Fruit fly (Drosophila melanogaster) whole organism, embryonic: ENCODE measurements around the gene CheB93b.

Source experiments
- Atf3 ChIP-seq: fragments of 200-800 bp; sonication (Bioruptor generic); optimal IDR thresholded peaks from 3 replicates; lab custom pipeline; 2016; ENCODE audit warnings: missing biosample characterization, missing genetic modification characterization
- BtbVII ChIP-seq: fragments of 200-800 bp; sonication (Bioruptor generic); optimal IDR thresholded peaks from 3 replicates; lab custom pipeline; 2017; ENCODE audit warnings: missing biosample characterization, mild to moderate bottlenecking, missing genetic modification characterization
- C15 ChIP-seq: fragments of 200-800 bp; sonication (Bioruptor generic); IDR thresholded peaks from 3 replicates; pipeline ENCODE4 v1.3.6; 2022; ENCODE audit warnings: missing biosample characterization, missing genetic modification characterization
- CG10366 ChIP-seq: fragments of 200-800 bp; sonication (Bioruptor generic); IDR thresholded peaks from 2 replicates; pipeline ENCODE4 v1.3.6; 2022; ENCODE audit warnings: missing biosample characterization, missing genetic modification characterization
- CG13775 ChIP-seq: fragments of 200-800 bp; sonication (Bioruptor generic); optimal IDR thresholded peaks from 3 replicates; lab custom pipeline; 2017; ENCODE audit warnings: missing biosample characterization, mild to moderate bottlenecking, missing genetic modification characterization
- CG1602 ChIP-seq: fragments of 200-800 bp; sonication (Bioruptor generic); optimal IDR thresholded peaks from 3 replicates; lab custom pipeline; 2016; ENCODE audit warnings: missing biosample characterization, missing genetic modification characterization
- CG17186 ChIP-seq: fragments of 200-800 bp; sonication (Bioruptor generic); optimal IDR thresholded peaks from 3 replicates; lab custom pipeline; 2017; ENCODE audit warnings: missing biosample characterization, missing genetic modification reagents, missing genetic modification characterization
- CG18764 ChIP-seq: fragments of 200-800 bp; sonication (Bioruptor generic); optimal IDR thresholded peaks from 3 replicates; lab custom pipeline; 2016; ENCODE audit warnings: missing biosample characterization, missing genetic modification characterization
- CG3726 ChIP-seq: fragments of 200-800 bp; sonication (Bioruptor generic); IDR thresholded peaks from 3 replicates; pipeline ENCODE4, ENCODE4 v1.3.6; 2022; ENCODE audit warnings: missing biosample characterization, missing genetic modification characterization
- CG4424 ChIP-seq: fragments of 200-800 bp; sonication (Bioruptor generic); optimal IDR thresholded peaks from 3 replicates; lab custom pipeline; 2016; ENCODE audit warnings: missing biosample characterization, missing genetic modification characterization
- CG5180 ChIP-seq: fragments of 200-800 bp; sonication (Bioruptor generic); optimal IDR thresholded peaks from 3 replicates; lab custom pipeline; 2017; ENCODE audit warnings: missing biosample characterization, missing genetic modification characterization, mild to moderate bottlenecking, moderate library complexity, missing genetic modification reagents
- CG5953 ChIP-seq: fragments of 200-800 bp; sonication (Bioruptor generic); IDR thresholded peaks from 2 replicates; pipeline ENCODE4 v1.3.6; 2022; ENCODE audit warnings: missing biosample characterization, missing genetic modification characterization
- CG6654 ChIP-seq: fragments of 200-800 bp; sonication (Bioruptor generic); optimal IDR thresholded peaks from 2 replicates; lab custom pipeline; 2017; ENCODE audit warnings: missing biosample characterization, mild to moderate bottlenecking, missing genetic modification characterization
- CG7271 ChIP-seq: fragments of 200-800 bp; sonication (Bioruptor generic); optimal IDR thresholded peaks from 2 replicates; lab custom pipeline; 2018; ENCODE audit warnings: missing biosample characterization, mild to moderate bottlenecking, missing genetic modification characterization, moderate library complexity
- CG7786 ChIP-seq: fragments of 200-800 bp; sonication (Bioruptor generic); optimal IDR thresholded peaks from 2 replicates; lab custom pipeline; 2016; ENCODE audit warnings: missing biosample characterization, missing genetic modification characterization
- CG7839 ChIP-seq: fragments of 200-800 bp; sonication (Bioruptor generic); optimal IDR thresholded peaks from 3 replicates; lab custom pipeline; 2018; ENCODE audit warnings: missing biosample characterization, mild to moderate bottlenecking, missing genetic modification characterization, moderate library complexity
- CG7987 ChIP-seq: fragments of 200-800 bp; sonication (Bioruptor generic); optimal IDR thresholded peaks from 2 replicates; lab custom pipeline; 2018; ENCODE audit warnings: missing biosample characterization, mild to moderate bottlenecking, missing genetic modification characterization, moderate library complexity
- CG9817 ChIP-seq: fragments of 200-800 bp; sonication (Bioruptor generic); optimal IDR thresholded peaks from 2 replicates; lab custom pipeline; 2018; ENCODE audit warnings: missing biosample characterization, mild to moderate bottlenecking, missing genetic modification characterization, moderate library complexity
- Chrac-16 ChIP-seq: fragments of 200-800 bp; sonication (Bioruptor generic); optimal IDR thresholded peaks from 3 replicates; lab custom pipeline; 2016; ENCODE audit warnings: missing biosample characterization, missing genetic modification characterization
- Dfd ChIP-seq, 2 experiments: fragments of >200 bp; optimal IDR thresholded peaks; 2 replicates each; lab custom pipeline; 2017; ENCODE audit warnings: missing biosample characterization in 2 of 2, missing genetic modification characterization in 2 of 2
- Dll ChIP-seq: fragments of 200-800 bp; sonication (Bioruptor generic); IDR thresholded peaks from 4 replicates; pipeline ENCODE4 v1.3.6; 2022; ENCODE audit warnings: missing biosample characterization, missing genetic modification characterization; ENCODE audit not compliant: partially characterized antibody
- Drgx ChIP-seq: fragments of 200-800 bp; sonication (Bioruptor generic); IDR thresholded peaks from 2 replicates; pipeline ENCODE4 v1.3.6; 2022; ENCODE audit warnings: missing biosample characterization, missing genetic modification characterization
- Eip74EF ChIP-seq, 2 experiments: fragments of 200-800 bp in 1 of 2; fragments of >200 bp in 1 of 2; sonication (Bioruptor generic) in 1 of 2; optimal IDR thresholded peaks; 2 replicates each; lab custom pipeline; 2017 to 2019; ENCODE audit warnings: missing biosample characterization in 2 of 2, missing genetic modification characterization in 2 of 2, mild to moderate bottlenecking in 1 of 2, moderate library complexity in 1 of 2
- Gsc ChIP-seq: fragments of 200-800 bp; sonication (Bioruptor generic); IDR thresholded peaks from 2 replicates; pipeline ENCODE4 v1.3.6; 2022; ENCODE audit warnings: missing biosample characterization, missing genetic modification characterization
- Gug ChIP-seq: fragments of 200-800 bp; sonication (Bioruptor generic); IDR thresholded peaks from 4 replicates; pipeline ENCODE4 v1.3.6; 2022; ENCODE audit warnings: missing biosample characterization, missing genetic modification characterization
- HLH3B ChIP-seq: fragments of 200-800 bp; sonication (Bioruptor generic); IDR thresholded peaks from 2 replicates; pipeline ENCODE4 v1.3.6; 2022; ENCODE audit warnings: missing biosample characterization, missing genetic modification characterization
- NfI ChIP-seq: fragments of 200-800 bp; sonication (Bioruptor generic); optimal IDR thresholded peaks from 3 replicates; lab custom pipeline; 2018; ENCODE audit warnings: missing biosample characterization, mild to moderate bottlenecking, missing genetic modification characterization, moderate library complexity
- Ptx1 ChIP-seq: fragments of 200-800 bp; sonication (Bioruptor generic); IDR thresholded peaks from 2 replicates; pipeline ENCODE4 v1.3.6; 2022; ENCODE audit warnings: missing biosample characterization, missing genetic modification characterization
- Scr ChIP-seq: fragments of 200-800 bp; sonication (Bioruptor generic); IDR thresholded peaks from 2 replicates; pipeline ENCODE4 v1.3.6; 2022; ENCODE audit warnings: missing biosample characterization, missing genetic modification characterization; ENCODE audit not compliant: partially characterized antibody
- bcd ChIP-seq: fragments of 200-800 bp; sonication (Bioruptor generic); optimal IDR thresholded peaks from 2 replicates; lab custom pipeline; 2017; ENCODE audit warnings: missing biosample characterization, mild to moderate bottlenecking, missing genetic modification characterization
- btn ChIP-seq: fragments of 200-800 bp; sonication (Bioruptor generic); optimal IDR thresholded peaks from 2 replicates; lab custom pipeline; 2016; ENCODE audit warnings: missing biosample characterization, missing genetic modification characterization
- cato ChIP-seq: fragments of 200-800 bp; sonication (Bioruptor generic); optimal IDR thresholded peaks from 2 replicates; lab custom pipeline; 2016; ENCODE audit warnings: missing biosample characterization, missing genetic modification characterization, borderline replicate concordance
- chinmo ChIP-seq: fragments of 200-800 bp; sonication (Bioruptor generic); IDR thresholded peaks from 4 replicates; pipeline ENCODE4 v1.3.6; 2022; ENCODE audit warnings: missing biosample characterization, missing genetic modification characterization; ENCODE audit not compliant: partially characterized antibody
- chn ChIP-seq: fragments of 200-800 bp; sonication (Bioruptor generic); optimal IDR thresholded peaks from 2 replicates; lab custom pipeline; 2016; ENCODE audit warnings: missing biosample characterization, missing genetic modification characterization
- dmrt99B ChIP-seq: fragments of 200-800 bp; sonication (Bioruptor generic); optimal IDR thresholded peaks from 2 replicates; lab custom pipeline; 2018; ENCODE audit warnings: missing biosample characterization, mild to moderate bottlenecking, missing genetic modification characterization, moderate library complexity
- dpn ChIP-seq, 2 experiments: fragments of 200-800 bp; sonication (Bioruptor generic); optimal IDR thresholded peaks; 3 replicates each; lab custom pipeline; 2016; ENCODE audit warnings: missing biosample characterization in 2 of 2, missing genetic modification characterization in 2 of 2
- emc ChIP-seq: fragments of 200-800 bp; sonication (Bioruptor generic); optimal IDR thresholded peaks from 2 replicates; lab custom pipeline; 2016; ENCODE audit warnings: missing biosample characterization, missing genetic modification characterization
- en ChIP-seq: fragments of 200-800 bp; sonication (Bioruptor generic); optimal IDR thresholded peaks from 2 replicates; lab custom pipeline; 2016; ENCODE audit warnings: missing biosample characterization, missing genetic modification characterization
- ftz-f1 ChIP-seq: fragments of 200-800 bp; sonication (Bioruptor generic); optimal IDR thresholded peaks from 2 replicates; lab custom pipeline; 2016; ENCODE audit warnings: missing biosample characterization, missing genetic modification characterization
- gce ChIP-seq: fragments of 200-800 bp; sonication (Bioruptor generic); IDR thresholded peaks from 3 replicates; pipeline ENCODE4 v1.3.6; 2022; ENCODE audit warnings: missing biosample characterization, missing genetic modification characterization
- h ChIP-seq: fragments of >200 bp; optimal IDR thresholded peaks from 2 replicates; lab custom pipeline; 2017
- inv ChIP-seq: fragments of 200-800 bp; sonication (Bioruptor generic); IDR thresholded peaks from 2 replicates; pipeline ENCODE4 v1.3.6; 2022; ENCODE audit warnings: missing biosample characterization, missing genetic modification characterization; ENCODE audit not compliant: partially characterized antibody
- ken ChIP-seq: fragments of 200-800 bp; sonication (Bioruptor generic); IDR thresholded peaks from 3 replicates; pipeline ENCODE4 v1.3.6; 2022; ENCODE audit warnings: missing biosample characterization, missing genetic modification characterization
- klu ChIP-seq: fragments of 200-800 bp; sonication (Bioruptor generic); IDR thresholded peaks from 2 replicates; pipeline ENCODE4 v1.3.6; 2022; ENCODE audit warnings: missing biosample characterization, missing genetic modification characterization
- mirr ChIP-seq: fragments of 200-800 bp; sonication (Bioruptor generic); optimal IDR thresholded peaks from 3 replicates; lab custom pipeline; 2018; ENCODE audit warnings: missing biosample characterization, mild to moderate bottlenecking, missing genetic modification characterization
- nom ChIP-seq: fragments of 200-800 bp; sonication (Bioruptor generic); optimal IDR thresholded peaks from 2 replicates; lab custom pipeline; 2017; ENCODE audit warnings: missing biosample characterization, missing genetic modification characterization, mild to moderate bottlenecking, moderate library complexity, missing genetic modification reagents
- sima ChIP-seq: fragments of 200-800 bp; sonication (Bioruptor generic); optimal IDR thresholded peaks from 2 replicates; lab custom pipeline; 2016; ENCODE audit warnings: missing biosample characterization, missing genetic modification characterization
- trem ChIP-seq: fragments of 200-800 bp; optimal IDR thresholded peaks from 3 replicates; lab custom pipeline; 2019; ENCODE audit warnings: missing biosample characterization, mild to moderate bottlenecking, missing genetic modification characterization, moderate library complexity
- zfh1 ChIP-seq: fragments of 200-800 bp; sonication (Bioruptor generic); IDR thresholded peaks from 3 replicates; pipeline ENCODE4 v1.3.6; 2022; ENCODE audit warnings: missing biosample characterization, missing genetic modification characterization

Gene CheB93b

dm6 chr3R:21373403-21374326 is 35.3 kb upstream of the CheB93b start (continued):
- TF ChIP-seq CG4424 (GFP tag; lab: Kevin White, UChicago) (no peak), CG7786 (GFP tag; lab: Kevin White, UChicago) (no peak), en (GFP tag; lab: Kevin White, UChicago) (no peak), BtbVII (GFP tag; lab: Kevin White, UChicago) (no peak), CG5953 (GFP tag; lab: Robert Waterston, UW) (no peak), trem (tag; lab: Kevin White, UChicago) (peak; percentile 80), zfh1 (GFP tag; lab: Robert Waterston, UW) (peak; percentile 41; the same call in 2 of the 3 replicates), btn (GFP tag; lab: Kevin White, UChicago) (no peak), HLH3B (GFP tag; lab: Robert Waterston, UW) (0 out of 2 replicates have a peak, but pooled peaks have one; percentile 31), Atf3 (GFP tag; lab: Kevin White, UChicago) (no peak), cato (GFP tag; lab: Kevin White, UChicago) (no peak), CG6654 (no peak), Chrac-16 (GFP tag; lab: Kevin White, UChicago) (no peak), inv (no peak), NfI (peak; percentile 59), ken (0 out of 3 replicates have a peak, but pooled peaks have one; percentile 18), sima (GFP tag; lab: Kevin White, UChicago) (no peak), bcd (peak; percentile 66), CG13775 (GFP tag; lab: Kevin White, UChicago) (peak; percentile 36), CG1602 (GFP tag; lab: Kevin White, UChicago) (no peak), Dfd (GFP tag; optimal IDR thresholded peaks at IDR 0.05; lab: Kevin White, UChicago) (no peak), chinmo (GFP tag; lab: Robert Waterston, UW) (peak; percentile 62; the same call in 1 of the 4 replicates), CG5180 (no peak), CG7839 (no peak), Scr (no peak), emc (no peak), h (lab: Kevin White, UChicago) (no peak), Eip74EF (GFP tag; optimal IDR thresholded peaks at IDR 0.05; lab: Kevin White, UChicago) (no peak), ftz-f1 (GFP tag; lab: Kevin White, UChicago) (peak; percentile 13), CG9817 (peak; percentile 60), gce (GFP tag; lab: Robert Waterston, UW) (no peak), Gug (GFP tag; lab: Robert Waterston, UW) (no peak), Gsc (GFP tag; lab: Robert Waterston, UW) (no peak), CG3726 (GFP tag; lab: Robert Waterston, UW) (no peak), mirr (GFP tag; lab: Kevin White, UChicago) (peak; percentile 52), CG7271 (no peak), dmrt99B (tag; lab: Kevin White, UChicago) (no peak), Dll (0 out of 4 replicates have a peak, but pooled peaks have one; percentile 42), Drgx (GFP tag; lab: Robert Waterston, UW) (no peak), CG18764 (GFP tag; lab: Kevin White, UChicago) (no peak), dpn (GFP tag; optimal IDR thresholded peaks at IDR 0.05; lab: Kevin White, UChicago) (peak in 1 of 2 experiments; percentile 1), klu (no peak), Ptx1 (no peak), CG10366 (peak; percentile 15; the same call in 1 of the 2 replicates), nom (no peak), CG7987 (peak; percentile 58), CG17186 (GFP tag; lab: Kevin White, UChicago) (peak; percentile 35), C15 (GFP tag; lab: Robert Waterston, UW) (no peak), chn (GFP tag; lab: Kevin White, UChicago) (no peak)
